Fruit fly (Drosophila melanogaster): ENCODE measurements around the gene Taf12.
A peak's percentile ranks its signal among the peaks of the same experiment; 100 is the strongest.

Taf12 gene

DNA sequence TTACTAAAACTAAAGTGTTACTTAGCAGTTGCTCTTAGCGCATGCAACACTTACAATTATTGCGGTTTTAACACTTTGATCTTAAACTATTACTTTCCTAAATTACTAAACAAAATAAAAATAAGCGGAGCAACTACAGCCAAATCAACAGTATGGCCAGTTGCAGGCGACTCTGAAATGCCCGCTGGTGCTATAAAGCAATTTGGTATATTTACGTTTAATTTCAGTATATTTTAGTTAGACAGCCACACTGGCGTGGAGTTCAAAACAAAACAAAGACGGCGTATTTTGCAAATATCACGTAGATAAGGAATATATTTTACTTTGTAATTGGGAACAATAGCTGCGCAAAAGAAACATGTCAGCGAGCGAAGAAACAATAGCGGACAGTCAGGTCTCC lies at the start of gene Taf12, which contains the start of gene Ho:
Gene Taf12 (minus strand): TSS at position 178 of the 400 bp plus-strand sequence.
Gene Ho (plus strand): TSS at position 231 of the 400 bp plus-strand sequence.
- TF ChIP-seq sim (GFP tag; IDR thresholded peaks at IDR 0.05) (no peak), CG3995 (GFP tag; optimal IDR thresholded peaks at IDR 0.05) (peak; percentile 89), gfzf (GFP tag; optimal IDR thresholded peaks at IDR 0.05) (peak; percentile 93), tgo (GFP tag; IDR thresholded peaks at IDR 0.05) (no peak), tna (GFP tag; IDR thresholded peaks at IDR 0.05; ENCODE audit: partially characterized antibody) (no peak), CG18764 (GFP tag; optimal IDR thresholded peaks at IDR 0.05) (no peak), CG1529 (GFP tag; optimal IDR thresholded peaks at IDR 0.05) (no peak), CG2875 (GFP tag; optimal IDR thresholded peaks at IDR 0.05) (no peak), CG34422 (GFP tag; IDR thresholded peaks at IDR 0.05) (0 out of 3 replicates have a peak, but pooled peaks have one; percentile 15), HLH4C (GFP tag; IDR thresholded peaks at IDR 0.05; ENCODE audit: partially characterized antibody) (0 out of 3 replicates have a peak, but pooled peaks have one; percentile 10), CG13123 (GFP tag; optimal IDR thresholded peaks at IDR 0.05) (no peak), GATAe (GFP tag; conservative IDR thresholded peaks at IDR 0.05) (no peak), cad (GFP tag; optimal IDR thresholded peaks at IDR 0.05) (no peak), Gsc (GFP tag; IDR thresholded peaks at IDR 0.05) (no peak), CG10147 (GFP tag; optimal IDR thresholded peaks at IDR 0.05) (no peak), eyg (GFP tag; optimal IDR thresholded peaks at IDR 0.05) (no peak), nmo (GFP tag; optimal IDR thresholded peaks at IDR 0.05) (peak; percentile 29), sisA (GFP tag; IDR thresholded peaks at IDR 0.05) (no peak), Sin3A (optimal IDR thresholded peaks at IDR 0.05) (peak; percentile 54), chif (GFP tag; optimal IDR thresholded peaks at IDR 0.05) (no peak), CG1647 (GFP tag; optimal IDR thresholded peaks at IDR 0.05) (no peak), CG10979 (tag; optimal IDR thresholded peaks at IDR 0.05) (no peak), CG8290 (GFP tag; optimal IDR thresholded peaks at IDR 0.05) (no peak), CG8290 (tag; optimal IDR thresholded peaks at IDR 0.05) (peak in 1 of 2 experiments; percentile 31), nom (GFP tag; optimal IDR thresholded peaks at IDR 0.05) (no peak), toy (GFP tag; IDR thresholded peaks at IDR 0.05) (no peak), Hmr (GFP tag; optimal IDR thresholded peaks at IDR 0.05) (peak; percentile 30), Drgx (GFP tag; IDR thresholded peaks at IDR 0.05) (no peak), CG31441 (GFP tag; IDR thresholded peaks at IDR 0.05) (peak; percentile 92), CG15601 (tag; optimal IDR thresholded peaks at IDR 0.05) (peak; percentile 9), Poxn (GFP tag; IDR thresholded peaks at IDR 0.05) (no peak), CG9797 (GFP tag; optimal IDR thresholded peaks at IDR 0.05) (peak; percentile 93), Lhr (GFP tag; optimal IDR thresholded peaks at IDR 0.05) (peak; percentile 26), sens (GFP tag) (peak; percentile 21), Dad (GFP tag; optimal IDR thresholded peaks at IDR 0.05) (no peak), CG32767 (GFP tag; IDR thresholded peaks at IDR 0.05) (no peak), CG10959 (GFP tag; IDR thresholded peaks at IDR 0.05) (no peak), tio (GFP tag; optimal IDR thresholded peaks at IDR 0.05) (no peak), CG1832 (GFP tag; optimal IDR thresholded peaks at IDR 0.05) (no peak), jing (GFP tag; optimal IDR thresholded peaks at IDR 0.05) (no peak), CG7745 (tag; optimal IDR thresholded peaks at IDR 0.05) (no peak), E2f2 (GFP tag; IDR thresholded peaks at IDR 0.05) (peak; percentile 75), bigmax (GFP tag; optimal IDR thresholded peaks at IDR 0.05) (no peak), CG17829 (tag; optimal IDR thresholded peaks at IDR 0.05) (peak; percentile 42), CG2199 (GFP tag; IDR thresholded peaks at IDR 0.05) (no peak), danr (GFP tag; IDR thresholded peaks at IDR 0.05) (no peak), CG17802 (tag; optimal IDR thresholded peaks at IDR 0.05) (no peak), B-H1 (GFP tag; IDR thresholded peaks at IDR 0.05) (no peak), HLHmδ (GFP tag; optimal IDR thresholded peaks at IDR 0.05) (no peak), Ets97D (GFP tag; optimal IDR thresholded peaks at IDR 0.05) (peak; percentile 46), MBD-R2 (GFP tag; IDR thresholded peaks at IDR 0.05) (peak; percentile 91), kay (GFP tag; optimal IDR thresholded peaks at IDR 0.05) (no peak), CG8924 (tag; optimal IDR thresholded peaks at IDR 0.05) (peak; percentile 45)

All from whole organism, embryonic.